Fruit fly (Drosophila melanogaster) whole organism, adult: ENCODE measurements around the gene CG13461.
A peak's percentile ranks its signal among the peaks of the same experiment; 100 is the strongest.

ENCODE experiments used
- CG11617 ChIP-seq: fragments of 200-800 bp; sonication (Bioruptor generic); optimal IDR thresholded peaks from 2 replicates; lab custom pipeline; 2017; ENCODE audit warnings: mild to moderate bottlenecking, missing biosample characterization, missing genetic modification reagents, missing genetic modification characterization
- CG12768 ChIP-seq: fragments of 200-800 bp; sonication (Bioruptor generic); optimal IDR thresholded peaks from 2 replicates; lab custom pipeline; 2017; ENCODE audit warnings: missing biosample characterization, missing genetic modification characterization, mild to moderate bottlenecking, moderate library complexity, missing genetic modification reagents
- CG14711 ChIP-seq: fragments of 200-800 bp; sonication (Bioruptor generic); optimal IDR thresholded peaks from 2 replicates; lab custom pipeline; 2018; ENCODE audit warnings: missing biosample characterization, mild to moderate bottlenecking, missing genetic modification characterization, moderate library complexity
- CG1620 ChIP-seq: fragments of 200-800 bp; sonication (Bioruptor generic); optimal IDR thresholded peaks from 2 replicates; lab custom pipeline; 2016; ENCODE audit warnings: missing biosample characterization, missing genetic modification characterization
- CG33017 ChIP-seq: fragments of 200-800 bp; sonication (Bioruptor generic); optimal IDR thresholded peaks from 2 replicates; lab custom pipeline; 2018; ENCODE audit warnings: missing biosample characterization, mild to moderate bottlenecking, missing genetic modification characterization, moderate library complexity
- CG5204 ChIP-seq: fragments of 200-800 bp; sonication (Bioruptor generic); optimal IDR thresholded peaks from 2 replicates; lab custom pipeline; 2016; ENCODE audit warnings: missing biosample characterization, missing genetic modification characterization
- CG7045 ChIP-seq: fragments of 200-800 bp; sonication (Bioruptor generic); optimal IDR thresholded peaks from 2 replicates; lab custom pipeline; 2017; ENCODE audit warnings: missing biosample characterization, mild to moderate bottlenecking, missing genetic modification characterization
- CG7101 ChIP-seq: fragments of 200-800 bp; sonication (Bioruptor generic); optimal IDR thresholded peaks from 2 replicates; lab custom pipeline; 2018; ENCODE audit warnings: missing biosample characterization, mild to moderate bottlenecking, missing genetic modification characterization, moderate library complexity
- Clk ChIP-seq: fragments of 200-800 bp; sonication (Bioruptor generic); optimal IDR thresholded peaks from 2 replicates; lab custom pipeline; 2017; ENCODE audit warnings: missing biosample characterization, missing genetic modification characterization
- Crg-1 ChIP-seq: fragments of 200-800 bp; sonication (Bioruptor generic); optimal IDR thresholded peaks from 2 replicates; lab custom pipeline; 2016; ENCODE audit warnings: missing biosample characterization, missing genetic modification characterization
- Hr96 ChIP-seq: fragments of 200-800 bp; sonication (Bioruptor generic); optimal IDR thresholded peaks from 2 replicates; lab custom pipeline; 2016; ENCODE audit warnings: missing biosample characterization, missing genetic modification characterization
- Mnt ChIP-seq: fragments of 200-800 bp; sonication (Bioruptor generic); optimal IDR thresholded peaks from 2 replicates; lab custom pipeline; 2016; ENCODE audit warnings: missing biosample characterization, mild to moderate bottlenecking, missing genetic modification characterization
- bab1 ChIP-seq: fragments of 200-800 bp; sonication (Bioruptor generic); optimal IDR thresholded peaks from 3 replicates; lab custom pipeline; 2019; ENCODE audit warnings: missing biosample characterization, mild to moderate bottlenecking, missing genetic modification characterization, moderate library complexity
- cic ChIP-seq: fragments of 200-800 bp; sonication (Bioruptor generic); optimal IDR thresholded peaks from 2 replicates; lab custom pipeline; 2017; ENCODE audit warnings: missing biosample characterization, mild to moderate bottlenecking, missing genetic modification characterization, moderate library complexity
- cnc ChIP-seq, 2 experiments: fragments of >200 bp; optimal IDR thresholded peaks; 2 replicates each; lab custom pipeline; 2017
- kay ChIP-seq: fragments of 200-800 bp; sonication (Bioruptor generic); peaks from one replicate; lab custom pipeline; 2016; ENCODE audit warnings: missing biosample characterization, missing genetic modification characterization, borderline replicate concordance
- ovo ChIP-seq: fragments of 200-800 bp; sonication (Bioruptor generic); optimal IDR thresholded peaks from 2 replicates; lab custom pipeline; 2016; ENCODE audit warnings: missing biosample characterization, missing genetic modification characterization
- pad ChIP-seq: fragments of 200-800 bp; sonication (Bioruptor generic); optimal IDR thresholded peaks from 3 replicates; lab custom pipeline; 2017; ENCODE audit warnings: missing biosample characterization, missing genetic modification characterization, mild to moderate bottlenecking, moderate library complexity, missing genetic modification reagents
- tj ChIP-seq: fragments of 200-800 bp; sonication (Bioruptor generic); optimal IDR thresholded peaks from 3 replicates; lab custom pipeline; 2017; ENCODE audit warnings: missing biosample characterization, mild to moderate bottlenecking, missing genetic modification characterization, moderate library complexity
- toe ChIP-seq: fragments of 200-800 bp; sonication (Bioruptor generic); optimal IDR thresholded peaks from 2 replicates; lab custom pipeline; 2016; ENCODE audit warnings: missing biosample characterization, missing genetic modification characterization

The CG13461 gene

DNA sequence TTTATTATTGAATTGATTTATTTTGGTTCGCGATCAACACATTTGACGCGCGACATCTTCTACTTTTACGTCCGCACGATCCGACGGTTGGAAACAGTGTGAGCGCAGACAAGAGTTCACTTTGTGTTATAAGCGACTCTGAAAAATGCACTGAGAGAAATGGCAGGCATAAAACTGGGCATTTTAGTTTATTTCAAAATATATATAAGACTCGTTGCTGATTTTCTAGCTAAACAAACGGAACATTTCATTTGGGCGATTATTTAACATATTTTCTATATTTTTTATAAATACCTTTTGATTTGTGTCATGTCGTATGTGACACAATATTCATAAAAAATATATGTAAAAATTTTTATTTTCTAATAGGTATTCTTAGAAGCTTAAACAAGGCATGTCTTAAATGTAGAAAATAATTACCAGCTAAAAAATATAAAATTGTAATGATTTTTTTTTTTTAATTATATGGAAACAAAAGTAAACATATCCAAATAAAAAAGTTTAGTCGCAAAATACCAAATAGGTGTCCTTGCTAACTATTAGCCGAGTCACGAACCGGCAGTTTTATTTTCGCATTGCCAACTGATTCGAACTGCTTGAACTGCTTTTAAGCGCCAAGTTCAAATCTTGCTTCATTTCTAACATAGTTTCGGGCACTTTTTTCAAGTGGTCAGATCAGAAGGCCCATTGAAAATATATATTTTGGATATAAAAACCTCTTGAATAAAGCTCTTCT is 38.2 kb downstream of the CG13461 start, which contains the start of gene Reck:
Gene Reck (minus strand): TSS at position 106 of the 736 bp plus-strand sequence.
- TF ChIP-seq CG12768: peak; percentile 46
- TF ChIP-seq bab1 (GFP tag; lab: Kevin White, UChicago): no peak
- no peak for TF ChIP-seq Clk

DNA sequence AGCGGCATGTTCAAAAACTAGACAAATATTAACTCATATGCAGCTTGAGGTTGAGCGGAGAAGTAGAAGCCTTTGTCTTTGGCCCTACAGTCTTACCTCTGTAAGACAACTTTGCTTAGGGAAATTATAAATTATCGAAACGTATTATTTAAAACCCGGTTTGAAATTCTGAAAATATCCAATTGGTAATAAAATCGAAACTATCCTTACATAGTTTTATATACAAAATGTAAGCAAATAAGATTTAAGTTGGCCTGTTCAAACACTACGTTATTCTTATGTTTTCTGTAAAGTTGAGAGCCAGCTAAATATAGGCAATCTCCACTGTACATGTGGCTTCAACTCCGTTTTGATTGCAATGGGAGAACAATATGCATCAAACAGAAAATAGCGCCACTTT is 39.0 kb downstream of the CG13461 start:
- no peak for TF ChIP-seq CG33017 (tag; lab: Kevin White, UChicago)
- no peak for TF ChIP-seq Hr96
- TF ChIP-seq ovo (GFP tag; lab: Kevin White, UChicago): no peak
- no peak for TF ChIP-seq pad (GFP tag; lab: Kevin White, UChicago)
- TF ChIP-seq CG7045 (GFP tag; lab: Kevin White, UChicago): no peak
- TF ChIP-seq cnc (optimal IDR thresholded peaks at IDR 0.05; lab: Kevin White, UChicago): no peak
- TF ChIP-seq CG14711 (tag; lab: Kevin White, UChicago): no peak
- no peak for TF ChIP-seq bab1 (GFP tag; lab: Kevin White, UChicago)
- TF ChIP-seq toe (GFP tag; lab: Kevin White, UChicago): no peak
- no peak for TF ChIP-seq CG11617 (GFP tag; lab: Kevin White, UChicago)
- no peak for TF ChIP-seq CG1620 (GFP tag; lab: Kevin White, UChicago)
- TF ChIP-seq kay (GFP tag; lab: Kevin White, UChicago): no peak
- TF ChIP-seq Crg-1 (GFP tag; lab: Kevin White, UChicago): no peak
- TF ChIP-seq CG5204 (GFP tag; lab: Kevin White, UChicago): no peak
- no peak for TF ChIP-seq Mnt (GFP tag; lab: Kevin White, UChicago)
- TF ChIP-seq Clk: no peak

DNA sequence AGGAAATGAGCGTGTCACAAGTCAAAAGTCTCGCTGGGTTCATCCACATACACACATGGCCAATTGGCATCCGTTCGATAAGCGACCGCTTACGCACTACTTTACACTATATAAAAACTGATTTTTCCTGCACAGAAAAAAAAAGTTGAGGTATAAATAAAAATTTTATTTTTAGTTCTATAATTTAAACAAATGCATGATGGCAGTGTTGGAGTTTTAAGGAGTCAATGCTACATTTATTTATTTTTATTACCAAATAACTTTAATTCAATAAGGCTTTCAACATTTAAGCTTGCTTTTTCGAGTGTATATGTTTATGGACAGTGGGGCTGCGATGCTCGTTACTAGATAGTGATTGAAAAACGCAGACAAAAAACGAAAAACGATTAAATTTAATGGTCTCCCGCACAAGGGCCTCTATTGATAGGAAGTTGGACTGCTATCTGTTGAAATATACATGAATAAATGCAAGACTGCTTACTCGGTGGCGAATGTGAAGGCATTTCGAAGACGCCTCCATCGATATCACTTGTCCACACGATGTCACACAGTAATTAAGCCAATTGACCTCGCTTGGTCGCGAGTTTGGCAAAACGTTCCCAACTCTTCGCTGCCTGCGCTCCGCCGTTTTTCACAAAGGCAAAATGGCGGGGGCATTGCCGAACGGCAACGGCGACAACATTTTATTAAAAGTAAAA is 40.5 kb downstream of the CG13461 start:
- TF ChIP-seq CG14711 (tag; lab: Kevin White, UChicago) (peak; percentile 25), Clk (no peak), cnc (optimal IDR thresholded peaks at IDR 0.05; lab: Kevin White, UChicago) (no peak), kay (GFP tag; lab: Kevin White, UChicago) (peak; percentile 61), Crg-1 (GFP tag; lab: Kevin White, UChicago) (no peak), Hr96 (no peak), CG12768 (peak; percentile 18), toe (GFP tag; lab: Kevin White, UChicago) (no peak), Mnt (GFP tag; lab: Kevin White, UChicago) (no peak), CG7045 (GFP tag; lab: Kevin White, UChicago) (no peak), pad (GFP tag; lab: Kevin White, UChicago) (no peak), CG5204 (GFP tag; lab: Kevin White, UChicago) (no peak), CG11617 (GFP tag; lab: Kevin White, UChicago) (no peak), tj (GFP tag; lab: Kevin White, UChicago) (no peak), CG33017 (tag; lab: Kevin White, UChicago) (peak; percentile 34), ovo (GFP tag; lab: Kevin White, UChicago) (no peak), CG1620 (GFP tag; lab: Kevin White, UChicago) (no peak), CG7101 (tag; lab: Kevin White, UChicago) (peak; percentile 18), cic (GFP tag; lab: Kevin White, UChicago) (no peak), bab1 (GFP tag; lab: Kevin White, UChicago) (no peak)

DNA sequence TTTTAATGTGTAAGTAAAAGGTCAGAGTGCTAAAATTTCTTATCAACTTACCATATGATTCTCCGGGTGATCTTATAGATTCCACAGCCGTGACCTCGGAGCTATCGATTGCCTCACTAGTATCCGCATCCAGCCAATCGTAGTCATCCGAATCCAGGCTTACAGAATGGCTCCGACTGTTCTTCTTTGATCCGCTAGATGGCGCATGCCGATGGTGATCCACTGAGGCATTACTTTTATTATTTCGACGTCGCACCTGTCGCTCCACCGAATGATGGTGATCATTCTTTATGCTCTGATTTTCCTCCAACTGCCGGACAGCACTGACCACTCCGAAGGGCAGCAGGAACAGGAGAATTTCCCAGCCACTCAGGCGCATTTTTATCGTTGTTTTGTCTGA is 41.1 kb downstream of the CG13461 start:
- TF ChIP-seq CG5204 (GFP tag; lab: Kevin White, UChicago): no peak
- TF ChIP-seq CG33017 (tag; lab: Kevin White, UChicago): no peak
- no peak for TF ChIP-seq Hr96
- TF ChIP-seq bab1 (GFP tag; lab: Kevin White, UChicago): no peak
- TF ChIP-seq tj (GFP tag; lab: Kevin White, UChicago): no peak
- no peak for TF ChIP-seq cic (GFP tag; lab: Kevin White, UChicago)
- no peak for TF ChIP-seq CG14711 (tag; lab: Kevin White, UChicago)
- no peak for TF ChIP-seq ovo (GFP tag; lab: Kevin White, UChicago)

DNA sequence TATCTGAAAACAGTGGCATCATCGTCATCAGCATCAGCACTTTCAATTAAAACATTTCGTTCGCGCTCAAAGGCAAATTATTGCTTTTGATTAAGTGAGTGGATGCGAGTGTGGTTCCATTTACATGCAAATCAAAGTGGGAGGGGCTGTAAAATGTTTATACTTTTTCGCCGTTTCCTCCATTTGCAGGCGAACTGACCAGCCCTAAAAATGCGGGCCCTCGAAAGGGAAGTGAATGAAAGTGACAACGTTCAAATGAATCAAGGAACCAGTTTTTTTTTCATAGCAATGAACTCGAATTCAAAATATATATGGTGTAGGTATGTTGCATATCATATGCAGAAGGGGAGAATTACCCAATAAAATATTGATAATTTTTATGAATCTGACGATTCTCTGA is 41.7 kb downstream of the CG13461 start:
- TF ChIP-seq cnc (optimal IDR thresholded peaks at IDR 0.05; lab: Kevin White, UChicago) (no peak), CG5204 (GFP tag; lab: Kevin White, UChicago) (no peak), kay (GFP tag; lab: Kevin White, UChicago) (no peak), bab1 (GFP tag; lab: Kevin White, UChicago) (no peak), Hr96 (no peak), CG33017 (tag; lab: Kevin White, UChicago) (no peak), CG12768 (no peak), CG11617 (GFP tag; lab: Kevin White, UChicago) (no peak), Mnt (GFP tag; lab: Kevin White, UChicago) (no peak), pad (GFP tag; lab: Kevin White, UChicago) (no peak)

DNA sequence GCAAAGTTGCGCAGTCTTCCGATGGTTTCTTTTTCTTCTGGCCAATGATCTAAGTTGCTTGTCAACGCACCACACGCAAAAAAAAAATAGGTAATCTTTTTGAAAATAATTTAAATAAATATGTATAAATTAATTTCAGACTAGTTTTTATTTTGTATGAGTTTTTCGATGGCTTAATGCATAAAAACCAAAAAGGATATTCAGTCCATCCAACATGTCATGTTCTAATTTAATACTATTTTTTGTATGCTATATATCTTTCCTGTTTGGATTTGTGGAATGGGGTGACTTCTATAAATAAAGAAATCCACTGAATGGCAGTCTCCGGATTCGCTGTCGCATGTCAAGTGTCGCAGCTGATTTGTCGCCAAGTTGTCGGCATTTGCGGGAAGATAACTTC is 42.6 kb downstream of the CG13461 start:
- TF ChIP-seq Crg-1 (GFP tag; lab: Kevin White, UChicago) (no peak), toe (GFP tag; lab: Kevin White, UChicago) (no peak), Mnt (GFP tag; lab: Kevin White, UChicago) (no peak), CG14711 (tag; lab: Kevin White, UChicago) (no peak), Clk (no peak), ovo (GFP tag; lab: Kevin White, UChicago) (no peak), CG1620 (GFP tag; lab: Kevin White, UChicago) (no peak), CG7101 (tag; lab: Kevin White, UChicago) (no peak), kay (GFP tag; lab: Kevin White, UChicago) (no peak), Hr96 (no peak), CG11617 (GFP tag; lab: Kevin White, UChicago) (no peak), cnc (optimal IDR thresholded peaks at IDR 0.05; lab: Kevin White, UChicago) (no peak), bab1 (GFP tag; lab: Kevin White, UChicago) (no peak), CG7045 (GFP tag; lab: Kevin White, UChicago) (no peak), cic (GFP tag; lab: Kevin White, UChicago) (no peak), CG12768 (no peak), CG5204 (GFP tag; lab: Kevin White, UChicago) (no peak), pad (GFP tag; lab: Kevin White, UChicago) (no peak), tj (GFP tag; lab: Kevin White, UChicago) (no peak), CG33017 (tag; lab: Kevin White, UChicago) (no peak)
